Worm (Caenorhabditis elegans): Measurements from ENCODE around the gene glo-3.

The glo-3 gene

ce11 chrX:10556764-10557163, 23.3 kb downstream of the glo-3 start:
- no peak for TF ChIP-seq ZK546.5 (tag; optimal IDR thresholded peaks at IDR 0.05)
- TF ChIP-seq nhr-11 (tag; optimal IDR thresholded peaks at IDR 0.05), result no peak
- no peak for TF ChIP-seq mab-5 (tag; optimal IDR thresholded peaks at IDR 0.05)
- no peak for TF ChIP-seq ceh-82 (tag; optimal IDR thresholded peaks at IDR 0.05)
- no peak for TF ChIP-seq nhr-12 (tag; optimal IDR thresholded peaks at IDR 0.05)
- TF ChIP-seq nhr-23 (tag; optimal IDR thresholded peaks at IDR 0.05), result no peak
- no peak for TF ChIP-seq dmd-4 (tag; optimal IDR thresholded peaks at IDR 0.05)

- TF ChIP-seq ceh-16 (tag; optimal IDR thresholded peaks at IDR 0.05) (no peak), ZK546.5 (tag; optimal IDR thresholded peaks at IDR 0.05) (no peak), peb-1 (tag; optimal IDR thresholded peaks at IDR 0.05) (no peak)
These were observed 25.7 kb downstream of the glo-3 start, which contains the start of gene F59F5.7 for ce11 chrX:10559203-10559602. TSS of gene F59F5.7 (plus strand) at chrX:10559503.

- TF ChIP-seq nhr-12 (tag; optimal IDR thresholded peaks at IDR 0.05), result no peak
- peak; percentile 56 for TF ChIP-seq crh-2 (tag; optimal IDR thresholded peaks at IDR 0.05)
- no peak for TF ChIP-seq ztf-11 (tag; optimal IDR thresholded peaks at IDR 0.05)
- TF ChIP-seq sma-9 (GFP tag; optimal IDR thresholded peaks at IDR 0.05), result peak; percentile 37
- TF ChIP-seq sma-9 (tag; optimal IDR thresholded peaks at IDR 0.05), result no peak
- no peak for TF ChIP-seq nhr-21 (tag; optimal IDR thresholded peaks at IDR 0.05)
- peak; percentile 30 for TF ChIP-seq blmp-1 (tag; optimal IDR thresholded peaks at IDR 0.05; ENCODE audit: insufficient read depth)
- TF ChIP-seq F13H6.1 (tag; optimal IDR thresholded peaks at IDR 0.05), result peak; percentile 7
- peak in 1 of 2 experiments; percentile 54 for TF ChIP-seq lsy-2 (tag; optimal IDR thresholded peaks at IDR 0.05)
- TF ChIP-seq lin-13 (GFP tag; optimal IDR thresholded peaks at IDR 0.05), result peak; percentile 9
- no peak for TF ChIP-seq mab-5 (tag; optimal IDR thresholded peaks at IDR 0.05)
- peak; percentile 33 for TF ChIP-seq C34F6.9 (tag; optimal IDR thresholded peaks at IDR 0.05)
- peak; percentile 24 for TF ChIP-seq nhr-129 (tag; optimal IDR thresholded peaks at IDR 0.05)
- TF ChIP-seq snpc-4 (tag; optimal IDR thresholded peaks at IDR 0.05), result no peak
- TF ChIP-seq R02D3.7 (tag; optimal IDR thresholded peaks at IDR 0.05), result no peak
- peak; percentile 56 for TF ChIP-seq fos-1 (tag; optimal IDR thresholded peaks at IDR 0.05)
- peak; percentile 74 for TF ChIP-seq unc-55 (GFP tag; optimal IDR thresholded peaks at IDR 0.05)
- TF ChIP-seq gmeb-1 (tag; optimal IDR thresholded peaks at IDR 0.05), result peak; percentile 48
- TF ChIP-seq lin-11 (tag; optimal IDR thresholded peaks at IDR 0.05), result no peak
- TF ChIP-seq zag-1 (tag; optimal IDR thresholded peaks at IDR 0.05), result no peak
These were observed 33.3 kb downstream of the glo-3 start for ce11 chrX:10566775-10567174.

ce11 chrX:10568385-10569149, 35.1 kb downstream of the glo-3 start:
- peak; percentile 80 for TF ChIP-seq lin-11 (tag; optimal IDR thresholded peaks at IDR 0.05)
- peak; percentile 8 for TF ChIP-seq mbf-1 (tag; optimal IDR thresholded peaks at IDR 0.05)
- TF ChIP-seq elt-3 (tag; optimal IDR thresholded peaks at IDR 0.05), result no peak
- TF ChIP-seq crh-2 (tag; optimal IDR thresholded peaks at IDR 0.05), result peak; percentile 96
- peak; percentile 38 for TF ChIP-seq ZK546.5 (tag; optimal IDR thresholded peaks at IDR 0.05)
- peak; percentile 92 for TF ChIP-seq ama-1 (optimal IDR thresholded peaks at IDR 0.05)
- peak; percentile 94 for TF ChIP-seq unc-55 (GFP tag; optimal IDR thresholded peaks at IDR 0.05)
- peak; percentile 41 for TF ChIP-seq ceh-82 (tag; optimal IDR thresholded peaks at IDR 0.05)
- peak; percentile 91 for TF ChIP-seq nhr-129 (tag; optimal IDR thresholded peaks at IDR 0.05)
- peak; percentile 87 for TF ChIP-seq Y55F3AM.14 (GFP tag; optimal IDR thresholded peaks at IDR 0.05)
- peak; percentile 66 for TF ChIP-seq nhr-237 (tag; optimal IDR thresholded peaks at IDR 0.05)
- peak; percentile 29 for TF ChIP-seq blmp-1 (tag; optimal IDR thresholded peaks at IDR 0.05; ENCODE audit: insufficient read depth)
- peak; percentile 28 for TF ChIP-seq nhr-77 (tag; optimal IDR thresholded peaks at IDR 0.05)
- peak; percentile 89 for TF ChIP-seq ceh-16 (tag; optimal IDR thresholded peaks at IDR 0.05)
- TF ChIP-seq C34F6.9 (tag; optimal IDR thresholded peaks at IDR 0.05), result peak; percentile 95
- peak; percentile 81 for TF ChIP-seq ztf-11 (tag; optimal IDR thresholded peaks at IDR 0.05)
- peak; percentile 93 for TF ChIP-seq nhr-25 (tag; optimal IDR thresholded peaks at IDR 0.05)
- TF ChIP-seq lsy-2 (tag; optimal IDR thresholded peaks at IDR 0.05), result peak; percentile 64 to 88
- peak; percentile 81 for TF ChIP-seq alr-1 (tag; optimal IDR thresholded peaks at IDR 0.05)
- peak; percentile 86 to 98 for TF ChIP-seq mdl-1 (tag; optimal IDR thresholded peaks at IDR 0.05)
- peak; percentile 31 for TF ChIP-seq unc-62 (GFP tag; optimal IDR thresholded peaks at IDR 0.05)
- TF ChIP-seq nhr-6 (tag; optimal IDR thresholded peaks at IDR 0.05), result peak; percentile 89
- peak; percentile 78 for TF ChIP-seq unc-39 (tag; optimal IDR thresholded peaks at IDR 0.05)
- TF ChIP-seq nhr-23 (tag; optimal IDR thresholded peaks at IDR 0.05), result no peak
- peak; percentile 84 for TF ChIP-seq zag-1 (tag; optimal IDR thresholded peaks at IDR 0.05)
- peak; percentile 87 for TF ChIP-seq fos-1 (tag; optimal IDR thresholded peaks at IDR 0.05)
- peak; percentile 75 for TF ChIP-seq nhr-10 (tag; optimal IDR thresholded peaks at IDR 0.05)
- TF ChIP-seq sma-9 (GFP tag; optimal IDR thresholded peaks at IDR 0.05), result peak; percentile 95
- TF ChIP-seq sma-9 (tag; optimal IDR thresholded peaks at IDR 0.05), result no peak
- peak; percentile 92 for TF ChIP-seq sem-4 (tag; optimal IDR thresholded peaks at IDR 0.05)
- no peak for TF ChIP-seq aly-2 (tag; optimal IDR thresholded peaks at IDR 0.05)
- no peak for TF ChIP-seq ztf-1 (GFP tag; conservative IDR thresholded peaks at IDR 0.05)
- TF ChIP-seq sma-3 (GFP tag; optimal IDR thresholded peaks at IDR 0.05), result peak; percentile 96
- TF ChIP-seq peb-1 (tag; optimal IDR thresholded peaks at IDR 0.05), result peak; percentile 96
- peak; percentile 88 for TF ChIP-seq lin-13 (GFP tag; optimal IDR thresholded peaks at IDR 0.05)
- TF ChIP-seq egl-27 (tag; optimal IDR thresholded peaks at IDR 0.05), result peak; percentile 93
